Fruit fly (Drosophila melanogaster): ENCODE data around the gene CG16711.

The CG16711 gene

dm6 chr3L:9713383-9713827 is 9.3 kb downstream of the CG16711 start, which contains the start of gene SH3PX1:
SH3PX1 (minus strand) TSS chr3L:9713827.
- TF ChIP-seq CG8478 (optimal IDR thresholded peaks at IDR 0.05) (no peak), CTCF (optimal IDR thresholded peaks at IDR 0.05) (no peak)

DNA sequence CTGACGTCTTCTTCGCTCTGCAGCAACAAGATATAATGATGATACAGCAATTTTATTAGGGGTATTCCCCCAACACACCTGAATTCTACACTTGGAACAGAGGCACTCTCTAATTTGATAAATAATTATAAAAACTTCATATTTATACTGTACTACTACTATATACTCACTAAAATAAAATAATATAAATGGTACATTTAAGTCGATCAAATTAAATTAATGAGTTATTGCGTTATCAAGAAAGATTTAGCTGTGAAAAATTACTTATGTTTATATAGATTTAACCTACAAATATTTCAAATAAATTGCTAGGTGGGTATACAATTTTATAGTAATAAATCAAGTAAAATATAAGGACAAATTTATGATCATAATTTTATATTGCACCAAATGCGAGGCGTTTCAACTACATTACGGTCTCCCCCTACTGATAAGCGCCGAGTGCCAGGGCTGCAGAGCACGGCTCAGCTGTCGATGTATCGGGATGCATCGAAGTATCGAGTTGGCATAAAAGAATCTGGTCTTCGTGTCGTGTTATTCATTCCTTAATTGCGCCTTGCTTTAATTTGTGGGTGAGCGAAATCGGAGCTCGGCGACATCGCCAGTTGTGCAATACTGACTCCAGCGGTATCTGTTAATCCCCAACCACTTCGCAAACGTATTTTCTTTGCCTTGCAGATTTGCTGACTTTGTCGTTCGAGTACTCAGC is 9.9 kb downstream of the CG16711 start, which contains the start of gene vsg:
Gene vsg, plus strand, starts transcription at position 497 of the 709 bp plus-strand sequence.
- TF ChIP-seq CG8478 (optimal IDR thresholded peaks at IDR 0.05) (no peak), CTCF (optimal IDR thresholded peaks at IDR 0.05) (no peak)

DNA sequence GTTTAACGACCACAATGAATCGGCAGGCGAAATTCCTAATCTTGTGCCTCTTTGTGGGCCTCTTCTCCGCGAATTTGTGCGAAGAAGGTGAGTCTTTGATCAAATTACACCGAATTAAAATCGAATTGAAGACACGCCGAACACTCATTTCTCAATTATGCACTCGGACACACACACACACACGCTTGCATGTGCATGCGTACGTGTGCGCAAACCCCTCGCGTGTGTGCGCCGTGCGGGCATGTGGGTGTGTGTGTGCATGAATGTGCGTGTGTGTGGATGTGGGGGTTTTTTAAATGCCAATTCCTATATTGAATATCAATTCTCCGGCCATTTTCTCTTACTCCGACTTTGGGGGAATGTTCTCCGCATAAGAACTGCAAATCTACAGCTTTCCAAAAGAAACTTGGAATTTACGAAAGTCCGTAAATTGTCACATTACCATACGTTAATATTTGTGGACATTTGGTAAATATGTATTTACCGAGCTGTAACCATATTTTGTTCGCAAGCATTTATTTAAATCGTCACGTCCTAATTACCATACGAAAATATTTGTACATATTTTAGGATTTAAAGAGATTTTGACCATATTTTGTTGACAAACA is 10.5 kb downstream of the CG16711 start:
- TF ChIP-seq CG8478 (optimal IDR thresholded peaks at IDR 0.05) (no peak), CTCF (optimal IDR thresholded peaks at IDR 0.05) (no peak)

DNA sequence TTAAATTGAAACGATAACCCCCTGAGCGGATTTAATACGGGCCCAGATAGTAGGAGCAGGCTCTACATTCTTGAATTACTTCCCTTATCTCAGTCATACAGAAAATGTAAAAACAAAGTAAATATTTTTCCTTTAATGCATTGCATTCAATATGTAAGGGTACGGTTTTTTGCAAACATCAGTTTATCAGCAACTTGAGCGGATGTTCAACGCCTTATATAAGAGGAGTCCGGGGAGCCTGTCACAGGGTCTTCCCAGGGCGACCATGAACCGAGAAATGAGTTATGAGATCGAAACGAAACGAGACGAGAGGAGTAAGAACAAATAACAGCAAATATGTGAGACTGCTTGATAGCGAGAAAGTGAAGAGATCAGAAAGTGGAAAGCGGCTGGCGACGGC is 12.5 kb downstream of the CG16711 start:
- TF ChIP-seq CG8478 (optimal IDR thresholded peaks at IDR 0.05) (no peak), CTCF (optimal IDR thresholded peaks at IDR 0.05) (no peak)

DNA sequence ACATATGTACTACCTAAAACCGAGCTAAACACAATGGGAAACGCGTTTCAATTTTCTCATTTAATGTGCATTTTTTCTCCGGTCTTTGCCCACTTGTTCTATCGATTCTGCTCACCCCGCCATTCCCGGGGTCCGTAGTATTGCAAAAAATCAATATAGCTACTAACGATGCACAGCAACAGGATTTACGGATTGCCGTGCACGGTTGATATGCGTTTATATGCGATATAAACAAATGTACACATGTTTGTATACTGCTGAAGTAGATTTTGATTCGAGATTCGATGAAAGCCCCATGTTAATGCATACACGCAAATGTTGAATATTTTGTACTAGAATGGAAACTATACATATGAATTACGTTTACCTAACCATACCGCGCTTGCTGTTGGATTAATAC is 13.0 kb downstream of the CG16711 start:
- TF ChIP-seq CTCF (optimal IDR thresholded peaks at IDR 0.05) (no peak), CG8478 (optimal IDR thresholded peaks at IDR 0.05) (no peak)

- TF ChIP-seq CTCF (optimal IDR thresholded peaks at IDR 0.05) (no peak), CG8478 (optimal IDR thresholded peaks at IDR 0.05) (no peak)
These were observed 13.7 kb downstream of the CG16711 start for dm6 chr3L:9717839-9718238.

DNA sequence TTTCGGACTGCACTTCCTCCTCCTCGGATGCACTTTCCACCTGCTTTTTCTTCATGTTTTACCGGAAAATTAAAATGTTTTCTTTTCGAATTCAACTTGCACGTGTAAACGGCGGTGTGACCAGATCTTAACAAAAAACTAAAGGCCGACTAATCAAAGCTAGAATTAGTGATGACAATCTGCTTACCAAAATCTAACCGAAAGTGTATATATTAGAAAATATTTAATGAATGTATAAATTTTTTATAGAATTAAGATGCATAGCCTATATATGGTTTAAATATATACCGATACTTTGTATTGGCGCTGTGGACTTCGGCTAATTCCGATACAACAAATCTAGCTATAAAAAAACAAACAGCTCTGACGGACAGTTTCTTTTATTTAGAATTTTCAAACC is 14.8 kb downstream of the CG16711 start, which contains the start of the genes CG18178 and CG14174:
Gene CG18178, minus strand, starts transcription at position 216 of the 400 bp plus-strand sequence.
Gene CG14174, plus strand, starts transcription at position 400 of the 400 bp plus-strand sequence.
- no peak for TF ChIP-seq CG8478 (optimal IDR thresholded peaks at IDR 0.05)
- TF ChIP-seq CTCF (optimal IDR thresholded peaks at IDR 0.05), result no peak

- no peak for TF ChIP-seq CTCF (optimal IDR thresholded peaks at IDR 0.05)
- no peak for TF ChIP-seq CG8478 (optimal IDR thresholded peaks at IDR 0.05)
These were observed 16.0 kb downstream of the CG16711 start for dm6 chr3L:9720102-9720501.

dm6 chr3L:9723108-9723507 is 19.0 kb downstream of the CG16711 start, which contains the start of the genes nbs and defl:
nbs (minus strand) TSS chr3L:9723194.
defl (plus strand) TSS chr3L:9723423.
- no peak for TF ChIP-seq CTCF (optimal IDR thresholded peaks at IDR 0.05)
- no peak for TF ChIP-seq CG8478 (optimal IDR thresholded peaks at IDR 0.05)

- TF ChIP-seq CTCF (optimal IDR thresholded peaks at IDR 0.05) (peak in 1 of 2 experiments; percentile 29), CG8478 (optimal IDR thresholded peaks at IDR 0.05) (no peak)
These were observed 22.6 kb downstream of the CG16711 start, which contains the start of gene Naa60 for dm6 chr3L:9726707-9727106. Naa60 (plus strand) TSS chr3L:9726895.

DNA sequence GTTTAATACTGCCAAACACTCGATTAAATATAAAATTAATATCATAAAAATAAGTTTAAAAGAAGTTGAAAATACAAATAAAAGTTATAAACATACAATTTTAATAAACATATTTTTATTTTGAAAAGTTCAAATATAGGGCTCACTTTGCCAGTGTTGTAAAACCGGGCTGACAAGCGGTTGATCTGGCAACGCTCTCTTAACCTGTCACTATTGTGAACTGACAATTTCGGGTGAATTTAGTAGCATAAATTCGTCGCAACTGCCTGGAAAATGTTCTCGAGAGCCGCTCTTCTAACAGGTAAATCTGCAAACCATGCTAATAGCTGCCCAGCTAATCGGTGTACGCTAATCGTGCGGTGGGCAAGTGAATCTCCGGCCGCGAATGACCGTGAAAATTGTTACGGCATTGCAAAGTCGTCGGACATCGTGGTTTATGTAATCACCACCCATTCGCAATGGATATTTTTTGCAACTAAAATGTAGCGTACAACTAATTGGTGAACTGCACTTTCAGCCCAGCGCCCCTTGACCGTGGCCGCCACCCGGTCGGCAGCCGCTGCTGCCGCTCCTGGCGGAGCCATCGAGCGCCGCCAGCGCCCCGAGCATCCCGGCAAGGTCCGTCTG is 25.8 kb downstream of the CG16711 start, which contains the start of gene ATPsynB:
Gene ATPsynB, plus strand, starts transcription at position 205 of the 627 bp plus-strand sequence.
- TF ChIP-seq CG8478 (optimal IDR thresholded peaks at IDR 0.05) (no peak), CTCF (optimal IDR thresholded peaks at IDR 0.05) (peak in 1 of 2 experiments; percentile 25)

- TF ChIP-seq CG8478 (optimal IDR thresholded peaks at IDR 0.05), result no peak
- TF ChIP-seq CTCF (optimal IDR thresholded peaks at IDR 0.05), result no peak
These were observed 29.4 kb downstream of the CG16711 start, which contains the start of gene CG6749 for dm6 chr3L:9733563-9733962. CG6749 (minus strand) TSS chr3L:9733807.

DNA sequence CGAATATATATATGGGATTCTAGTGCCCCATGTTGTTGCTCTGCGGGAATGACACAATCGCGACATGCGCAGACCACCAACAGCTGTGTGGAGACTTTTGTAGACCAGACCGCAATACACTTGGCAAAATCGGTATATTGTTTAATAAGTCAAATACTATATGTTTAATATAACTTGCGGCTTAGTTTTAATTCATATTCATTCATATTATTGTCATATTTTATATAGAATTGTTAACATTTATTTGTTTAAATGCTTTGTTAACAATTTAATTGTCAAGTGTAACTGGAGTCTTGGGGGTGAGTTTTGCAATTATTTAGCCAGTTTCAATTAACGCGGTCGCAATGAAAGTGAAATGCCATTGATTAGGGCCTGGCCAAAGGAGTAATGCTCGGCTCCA is 35.5 kb downstream of the CG16711 start:
- no peak for TF ChIP-seq CTCF (optimal IDR thresholded peaks at IDR 0.05)
- no peak for TF ChIP-seq CG8478 (optimal IDR thresholded peaks at IDR 0.05)

DNA sequence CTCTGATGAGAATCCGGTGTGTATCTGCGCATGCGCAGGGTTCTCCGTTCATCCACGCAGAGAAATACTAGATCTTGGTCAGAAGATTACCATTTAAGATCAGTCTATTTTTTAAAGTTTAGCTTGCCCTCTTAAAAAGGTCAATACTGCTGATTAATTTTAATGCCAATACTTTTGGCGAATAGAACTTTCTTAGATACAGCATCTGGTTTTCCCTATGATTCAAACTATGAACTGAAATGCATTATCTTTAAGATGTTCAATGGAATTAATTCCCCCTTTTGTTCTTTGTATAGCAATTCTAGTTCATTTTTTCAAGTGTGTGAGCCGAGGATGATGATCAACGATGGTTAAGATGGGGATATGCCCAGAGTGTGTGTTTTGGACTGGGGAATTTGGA is 38.2 kb downstream of the CG16711 start:
- no peak for TF ChIP-seq CG8478 (optimal IDR thresholded peaks at IDR 0.05)
- no peak for TF ChIP-seq CTCF (optimal IDR thresholded peaks at IDR 0.05)

dm6 chr3L:9744060-9744549 is 40.0 kb downstream of the CG16711 start:
- TF ChIP-seq CTCF (optimal IDR thresholded peaks at IDR 0.05) (no peak), CG8478 (optimal IDR thresholded peaks at IDR 0.05) (no peak)
